Worm (Caenorhabditis elegans): Measurements from ENCODE around the gene sri-51.
"Not testable (repeated sequence)": the region's sequence is repeated elsewhere in the genome, so short reads cannot be mapped to it uniquely, and the experiment has no call there.

- TF ChIP-seq ama-1 (optimal IDR thresholded peaks at IDR 0.05); flt-1 (GFP tag; IDR thresholded peaks at IDR 0.05); tbx-11 (GFP tag; IDR thresholded peaks at IDR 0.05); F13C5.2 (tag; optimal IDR thresholded peaks at IDR 0.05); hnd-1 (tag; optimal IDR thresholded peaks at IDR 0.05); scrt-1 (GFP tag; IDR thresholded peaks at IDR 0.05); tbx-37 (GFP tag; conservative IDR thresholded peaks at IDR 0.05); sea-1 (GFP tag; conservative IDR thresholded peaks at IDR 0.05); aly-1 (tag; optimal IDR thresholded peaks at IDR 0.05); tra-4 (tag; optimal IDR thresholded peaks at IDR 0.05); pes-1 (GFP tag; IDR thresholded peaks at IDR 0.05): not testable (repeated sequence)
Measured at ce11 chrII:3177663-3178062, 21.2 kb downstream of the sri-51 start, which contains the start of gene sri-40.
